Fruit fly (Drosophila melanogaster) Kc167 (cell line): ENCODE data around the gene CG42394.

Experiments used
- h ChIP-seq: fragments of >200 bp; optimal IDR thresholded peaks from 3 replicates; lab custom pipeline; 2018; ENCODE audit warnings: missing external identifiers
- insv ChIP-seq: fragments of >200 bp; optimal IDR thresholded peaks from 3 replicates; lab custom pipeline; 2018; ENCODE audit warnings: missing external identifiers
- ttk ChIP-seq: sonication (Bioruptor generic); optimal IDR thresholded peaks from 2 replicates; lab custom pipeline; 2017; ENCODE audit warnings: missing external identifiers

DNA sequence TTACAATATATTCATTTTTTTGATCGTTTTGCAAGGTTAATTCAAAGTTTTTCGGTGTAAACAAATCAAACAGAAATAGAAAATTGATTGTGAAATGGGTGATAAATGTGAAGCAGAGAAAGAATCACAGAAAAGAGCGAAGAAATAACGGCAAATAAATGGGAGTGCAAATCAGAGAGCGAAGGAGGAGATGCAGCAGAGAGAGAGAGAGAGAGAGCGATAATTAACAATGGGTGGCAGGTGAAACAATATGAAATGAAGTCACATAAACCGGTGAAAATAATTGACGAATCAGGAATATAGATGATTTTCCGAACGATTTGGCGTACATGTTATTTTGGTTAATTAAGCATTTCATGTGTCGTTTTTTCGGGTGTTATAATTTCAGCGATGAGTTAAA is 14.3 kb downstream of the CG42394 start:
- TF ChIP-seq ttk, result no peak
- no peak for TF ChIP-seq h (lab: Kevin White, UChicago)
- TF ChIP-seq insv (lab: Kevin White, UChicago), result no peak
